Worm (Caenorhabditis elegans) whole organism, early embryonic: ENCODE data around the gene clec-206.

ENCODE experiments used
- ama-1 ChIP-seq: fragments of 150-350 bp; optimal IDR thresholded peaks from 2 replicates; lab custom pipeline; 2014
- ceh-36 ChIP-seq: sonication (generic microtip); optimal IDR thresholded peaks from 2 replicates; lab custom pipeline; 2016; ENCODE audit warnings: missing genetic modification characterization, inconsistent platforms, missing compliant biosample characterization
- pes-1 ChIP-seq: fragments of 200-800 bp; sonication (Bioruptor generic); IDR thresholded peaks from 2 replicates; pipeline ENCODE4 v1.3.6; 2022; ENCODE audit warnings: missing genetic modification reagents, missing genetic modification characterization, missing compliant biosample characterization
- scrt-1 ChIP-seq: fragments of 200-800 bp; sonication (Bioruptor generic); IDR thresholded peaks from 2 replicates; pipeline ENCODE4 v1.3.6; 2022; ENCODE audit warnings: missing genetic modification characterization, missing compliant biosample characterization

DNA sequence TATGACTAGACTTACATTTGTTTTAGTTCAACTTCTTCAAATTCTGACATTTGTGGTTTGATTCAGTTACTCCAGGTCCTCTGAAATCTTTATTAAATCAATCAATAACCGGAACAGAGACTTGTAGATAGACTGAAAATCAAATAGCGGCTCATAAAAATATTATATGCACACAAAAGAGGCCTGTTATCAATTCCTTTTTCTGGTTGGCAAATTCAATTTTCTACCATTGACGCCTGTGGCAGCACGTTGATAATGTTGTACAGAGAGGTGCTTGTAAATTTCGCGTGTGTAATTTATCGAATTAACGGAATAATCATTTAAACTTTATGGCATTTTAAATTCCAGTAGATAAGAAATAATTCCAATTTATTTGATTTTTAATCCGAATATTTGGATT is 17.2 kb downstream of the clec-206 start, which contains the start of gene T08B1.1:
- no peak for TF ChIP-seq ceh-36 (tag; lab: Kevin White, UChicago)
- TF ChIP-seq scrt-1 (GFP tag; lab: Robert Waterston, UW), result no peak
- no peak for TF ChIP-seq pes-1 (GFP tag; lab: Robert Waterston, UW)
- TF ChIP-seq ama-1 (lab: Kevin White, UChicago), result no peak
